Fruit fly (Drosophila melanogaster) whole organism, embryonic: ENCODE data around the gene CG12477.

Experiments
- Ada2b ChIP-seq: fragments of 200-800 bp; sonication (Bioruptor generic); IDR thresholded peaks from 2 replicates; pipeline ENCODE4 v1.3.6; 2022; ENCODE audit warnings: missing biosample characterization, missing genetic modification characterization
- CG10274 ChIP-seq: fragments of 200-800 bp; sonication (Bioruptor generic); optimal IDR thresholded peaks from 3 replicates; lab custom pipeline; 2017; ENCODE audit warnings: missing biosample characterization, mild to moderate bottlenecking, missing genetic modification characterization
- CG12744 ChIP-seq: fragments of 200-800 bp; sonication (Bioruptor generic); optimal IDR thresholded peaks from 2 replicates; lab custom pipeline; 2016; ENCODE audit warnings: missing biosample characterization, missing genetic modification characterization
- CG15479 ChIP-seq: fragments of 200-800 bp; sonication (Bioruptor generic); optimal IDR thresholded peaks from 3 replicates; lab custom pipeline; 2019; ENCODE audit warnings: missing biosample characterization, mild to moderate bottlenecking, missing genetic modification characterization, moderate library complexity
- CG15601 ChIP-seq: fragments of 200-800 bp; sonication (Bioruptor generic); optimal IDR thresholded peaks from 3 replicates; lab custom pipeline; 2019; ENCODE audit warnings: missing biosample characterization, mild to moderate bottlenecking, missing genetic modification characterization, moderate library complexity
- CG1832 ChIP-seq: fragments of 200-800 bp; sonication (Bioruptor generic); optimal IDR thresholded peaks from 2 replicates; lab custom pipeline; 2017; ENCODE audit warnings: missing biosample characterization, mild to moderate bottlenecking, missing genetic modification characterization, inconsistent platforms
- CG2202 ChIP-seq: fragments of 200-800 bp; sonication (Bioruptor generic); optimal IDR thresholded peaks from 2 replicates; lab custom pipeline; 2018; ENCODE audit warnings: missing biosample characterization, mild to moderate bottlenecking, missing genetic modification characterization
- CG2875 ChIP-seq: fragments of 200-800 bp; sonication (Bioruptor generic); optimal IDR thresholded peaks from 2 replicates; lab custom pipeline; 2017; ENCODE audit warnings: missing biosample characterization, mild to moderate bottlenecking, missing genetic modification characterization, missing genetic modification reagents
- CG2889 ChIP-seq: fragments of 200-800 bp; sonication (Bioruptor generic); IDR thresholded peaks from 3 replicates; pipeline ENCODE4 v1.3.6; 2022; ENCODE audit warnings: missing biosample characterization, missing genetic modification characterization
- CG3163 ChIP-seq: fragments of 200-800 bp; sonication (Bioruptor generic); optimal IDR thresholded peaks from 3 replicates; lab custom pipeline; 2016; ENCODE audit warnings: missing biosample characterization, missing genetic modification characterization
- CG32767 ChIP-seq: fragments of 200-800 bp; sonication (Bioruptor generic); IDR thresholded peaks from 2 replicates; pipeline ENCODE4 v1.3.6; 2022; ENCODE audit warnings: missing biosample characterization, missing genetic modification characterization
- CG33557 ChIP-seq: fragments of 200-800 bp; sonication (Bioruptor generic); optimal IDR thresholded peaks from 2 replicates; lab custom pipeline; 2019; ENCODE audit warnings: missing biosample characterization, mild to moderate bottlenecking, missing genetic modification characterization, moderate library complexity
- CG34376 ChIP-seq: fragments of 200-800 bp; sonication (Bioruptor generic); optimal IDR thresholded peaks from 2 replicates; lab custom pipeline; 2018; ENCODE audit warnings: missing biosample characterization, mild to moderate bottlenecking, missing genetic modification characterization
- CG3726 ChIP-seq: fragments of 200-800 bp; sonication (Bioruptor generic); IDR thresholded peaks from 3 replicates; pipeline ENCODE4, ENCODE4 v1.3.6; 2022; ENCODE audit warnings: missing biosample characterization, missing genetic modification characterization
- CG4360 ChIP-seq: fragments of 200-800 bp; sonication (Bioruptor generic); IDR thresholded peaks from 2 replicates; pipeline ENCODE4 v1.3.6; 2022; ENCODE audit warnings: missing biosample characterization, missing genetic modification characterization
- CG4707 ChIP-seq: fragments of 200-800 bp; sonication (Bioruptor generic); optimal IDR thresholded peaks from 2 replicates; lab custom pipeline; 2018; ENCODE audit warnings: missing biosample characterization, mild to moderate bottlenecking, missing genetic modification characterization, moderate library complexity
- CG6654 ChIP-seq: fragments of 200-800 bp; sonication (Bioruptor generic); optimal IDR thresholded peaks from 2 replicates; lab custom pipeline; 2017; ENCODE audit warnings: missing biosample characterization, mild to moderate bottlenecking, missing genetic modification characterization
- CG6689 ChIP-seq: fragments of 200-800 bp; sonication (Bioruptor generic); IDR thresholded peaks from 2 replicates; pipeline ENCODE4 v1.3.6; 2022; ENCODE audit warnings: missing biosample characterization, missing genetic modification characterization
- CG7271 ChIP-seq: fragments of 200-800 bp; sonication (Bioruptor generic); optimal IDR thresholded peaks from 2 replicates; lab custom pipeline; 2018; ENCODE audit warnings: missing biosample characterization, mild to moderate bottlenecking, missing genetic modification characterization, moderate library complexity
- CG7928 ChIP-seq: fragments of 200-800 bp; sonication (Bioruptor generic); optimal IDR thresholded peaks from 2 replicates; lab custom pipeline; 2017; ENCODE audit warnings: missing biosample characterization, mild to moderate bottlenecking, missing genetic modification characterization
- CG8478 ChIP-seq: fragments of >200 bp; optimal IDR thresholded peaks from 2 replicates; lab custom pipeline; 2018
- CG9797 ChIP-seq: fragments of 200-800 bp; sonication (Bioruptor generic); optimal IDR thresholded peaks from 3 replicates; lab custom pipeline; 2018; ENCODE audit warnings: missing biosample characterization, mild to moderate bottlenecking, missing genetic modification characterization
- CG9876 ChIP-seq: fragments of 200-800 bp; sonication (Bioruptor generic); optimal IDR thresholded peaks from 2 replicates; lab custom pipeline; 2016; ENCODE audit warnings: missing biosample characterization, missing genetic modification characterization
- CHES-1-like ChIP-seq: fragments of 200-800 bp; sonication (Bioruptor generic); optimal IDR thresholded peaks from 2 replicates; lab custom pipeline; 2016; ENCODE audit warnings: missing biosample characterization, missing genetic modification characterization
- Deaf1 ChIP-seq: fragments of 200-800 bp; optimal IDR thresholded peaks from 3 replicates; lab custom pipeline; 2019; ENCODE audit warnings: missing biosample characterization, mild to moderate bottlenecking, missing genetic modification characterization, moderate library complexity
- Dp ChIP-seq: fragments of 200-800 bp; sonication (Bioruptor generic); optimal IDR thresholded peaks from 2 replicates; lab custom pipeline; 2018; ENCODE audit warnings: missing biosample characterization, mild to moderate bottlenecking, missing genetic modification characterization, moderate library complexity
- HHEX ChIP-seq: fragments of 200-800 bp; sonication (Bioruptor generic); optimal IDR thresholded peaks from 3 replicates; lab custom pipeline; 2017; ENCODE audit warnings: missing biosample characterization, mild to moderate bottlenecking, missing genetic modification characterization, missing genetic modification reagents
- Lim3 ChIP-seq: fragments of 200-800 bp; sonication (Bioruptor generic); IDR thresholded peaks from 2 replicates; pipeline ENCODE4 v1.3.6; 2022; ENCODE audit warnings: missing biosample characterization, missing genetic modification characterization
- PHDP ChIP-seq: fragments of 200-800 bp; sonication (Bioruptor generic); optimal IDR thresholded peaks from 3 replicates; lab custom pipeline; 2018; ENCODE audit warnings: missing biosample characterization, mild to moderate bottlenecking, missing genetic modification characterization, moderate library complexity
- Ptx1 ChIP-seq: fragments of 200-800 bp; sonication (Bioruptor generic); IDR thresholded peaks from 2 replicates; pipeline ENCODE4 v1.3.6; 2022; ENCODE audit warnings: missing biosample characterization, missing genetic modification characterization
- abd-A ChIP-seq: fragments of 200-800 bp; sonication (Bioruptor generic); optimal IDR thresholded peaks from 3 replicates; lab custom pipeline; 2019; ENCODE audit warnings: missing biosample characterization, mild to moderate bottlenecking, missing genetic modification characterization, moderate library complexity
- ase ChIP-seq: fragments of 200-800 bp; sonication (Bioruptor generic); IDR thresholded peaks from 3 replicates; pipeline ENCODE4 v1.3.6; 2022; ENCODE audit warnings: missing biosample characterization, missing genetic modification characterization
- bab2 ChIP-seq: fragments of 200-800 bp; sonication (Bioruptor generic); optimal IDR thresholded peaks from 2 replicates; lab custom pipeline; 2016; ENCODE audit warnings: missing biosample characterization, missing genetic modification characterization
- bowl ChIP-seq: fragments of 200-800 bp; sonication (Bioruptor generic); IDR thresholded peaks from 2 replicates; pipeline ENCODE4 v1.3.6; 2022; ENCODE audit warnings: missing biosample characterization, missing genetic modification characterization
- caup ChIP-seq: fragments of 200-800 bp; sonication (Bioruptor generic); optimal IDR thresholded peaks from 3 replicates; lab custom pipeline; 2017; ENCODE audit warnings: missing biosample characterization, mild to moderate bottlenecking, missing genetic modification characterization, moderate library complexity; ENCODE audit not compliant: severe bottlenecking
- cg ChIP-seq: fragments of 200-800 bp; sonication (Bioruptor generic); optimal IDR thresholded peaks from 3 replicates; lab custom pipeline; 2019; ENCODE audit warnings: missing biosample characterization, mild to moderate bottlenecking, missing genetic modification characterization, moderate library complexity
- disco-r ChIP-seq: fragments of 200-800 bp; sonication (Bioruptor generic); optimal IDR thresholded peaks from 2 replicates; lab custom pipeline; 2016; ENCODE audit warnings: missing biosample characterization, missing genetic modification characterization
- fd102C ChIP-seq: fragments of 200-800 bp; sonication (Bioruptor generic); optimal IDR thresholded peaks from 2 replicates; lab custom pipeline; 2018; ENCODE audit warnings: missing biosample characterization, mild to moderate bottlenecking, missing genetic modification characterization, moderate library complexity
- mld ChIP-seq: fragments of 200-800 bp; sonication (Bioruptor generic); IDR thresholded peaks from 3 replicates; pipeline ENCODE4 v1.3.6; 2022; ENCODE audit warnings: missing biosample characterization, missing genetic modification characterization; ENCODE audit not compliant: partially characterized antibody
- nerfin-1 ChIP-seq: fragments of 200-800 bp; sonication (Bioruptor generic); optimal IDR thresholded peaks from 3 replicates; lab custom pipeline; 2019; ENCODE audit warnings: missing biosample characterization, mild to moderate bottlenecking, missing genetic modification characterization, moderate library complexity
- org-1 ChIP-seq: fragments of 200-800 bp; sonication (Bioruptor generic); optimal IDR thresholded peaks from 2 replicates; lab custom pipeline; 2017; ENCODE audit warnings: missing biosample characterization, missing genetic modification characterization
- rib ChIP-seq: fragments of 200-800 bp; sonication (Bioruptor generic); IDR thresholded peaks from 2 replicates; pipeline ENCODE4 v1.3.6; 2022; ENCODE audit warnings: missing biosample characterization, missing genetic modification characterization
- salm ChIP-seq: fragments of 200-800 bp; sonication (Bioruptor generic); optimal IDR thresholded peaks from 2 replicates; lab custom pipeline; 2018; ENCODE audit warnings: missing biosample characterization, mild to moderate bottlenecking, missing genetic modification characterization
- sc ChIP-seq, 3 experiments: fragments of >200 bp in 2 of 3; fragments of 200-800 bp in 1 of 3; sonication (Bioruptor generic) in 1 of 3; optimal IDR thresholded peaks; 2 replicates in 2 of 3; 3 replicates in 1 of 3; lab custom pipeline; 2017; ENCODE audit warnings: mild to moderate bottlenecking in 1 of 3, missing biosample characterization in 1 of 3, missing genetic modification characterization in 1 of 3, missing genetic modification reagents in 1 of 3
- seq ChIP-seq: fragments of 200-800 bp; sonication (Bioruptor generic); IDR thresholded peaks from 2 replicates; pipeline ENCODE4 v1.3.6; 2022; ENCODE audit warnings: missing biosample characterization, missing genetic modification characterization
- sisA ChIP-seq: fragments of 200-800 bp; sonication (Bioruptor generic); IDR thresholded peaks from 2 replicates; pipeline ENCODE4 v1.3.6; 2022; ENCODE audit warnings: missing biosample characterization, missing genetic modification characterization
- slbo ChIP-seq: fragments of 200-800 bp; sonication (Bioruptor generic); IDR thresholded peaks from 2 replicates; pipeline ENCODE4 v1.3.6; 2022; ENCODE audit warnings: missing biosample characterization, missing genetic modification characterization
- sna ChIP-seq: fragments of 200-800 bp; sonication (Bioruptor generic); IDR thresholded peaks from 2 replicates; pipeline ENCODE4 v1.3.6; 2022; ENCODE audit warnings: missing biosample characterization, missing genetic modification characterization; ENCODE audit not compliant: partially characterized antibody
- z ChIP-seq: fragments of 200-800 bp; sonication (Bioruptor generic); IDR thresholded peaks from 3 replicates; pipeline ENCODE4 v1.3.6; 2022; ENCODE audit warnings: missing biosample characterization, missing genetic modification characterization

The CG12477 gene

dm6 chr3L:18757079-18757815 is 34.2 kb upstream of the CG12477 start (continued):
- TF ChIP-seq fd102C (GFP tag; lab: Kevin White, UChicago): no peak
- no peak for TF ChIP-seq CG3726 (GFP tag; lab: Robert Waterston, UW)
- no peak for TF ChIP-seq CG6654
- TF ChIP-seq org-1 (GFP tag; lab: Kevin White, UChicago): no peak
- peak; percentile 93 for TF ChIP-seq cg (GFP tag; lab: Kevin White, UChicago)
- TF ChIP-seq HHEX: no peak
- TF ChIP-seq rib (GFP tag; lab: Robert Waterston, UW): no peak
- TF ChIP-seq sisA: no peak
- peak; percentile 6 for TF ChIP-seq CG3163
- no peak for TF ChIP-seq Dp
- TF ChIP-seq CG33557 (GFP tag; lab: Kevin White, UChicago): no peak
- TF ChIP-seq CG8478 (lab: Kevin White, UChicago): peak; percentile 54
- TF ChIP-seq CHES-1-like: no peak
- peak; percentile 8; the same call in 1 of the 2 replicates for TF ChIP-seq seq (GFP tag; lab: Robert Waterston, UW)
- no peak for TF ChIP-seq CG2875 (GFP tag; lab: Kevin White, UChicago)
- TF ChIP-seq CG34376 (GFP tag; lab: Kevin White, UChicago): peak; percentile 7
- TF ChIP-seq CG7928 (GFP tag; lab: Kevin White, UChicago): no peak
- TF ChIP-seq CG15479 (GFP tag; lab: Kevin White, UChicago): no peak
- no peak for TF ChIP-seq Ada2b (GFP tag; lab: Robert Waterston, UW)
- TF ChIP-seq salm (tag; lab: Kevin White, UChicago): no peak
- no peak for TF ChIP-seq CG9797 (GFP tag; lab: Kevin White, UChicago)
- no peak for TF ChIP-seq nerfin-1 (tag; lab: Kevin White, UChicago)
- TF ChIP-seq mld: no peak
- TF ChIP-seq CG9876 (GFP tag; lab: Kevin White, UChicago): no peak
- no peak for TF ChIP-seq CG2202 (tag; lab: Kevin White, UChicago)
- TF ChIP-seq caup: no peak
- TF ChIP-seq CG7271 (tag; lab: Kevin White, UChicago): no peak
- TF ChIP-seq CG2889 (GFP tag; lab: Robert Waterston, UW): no peak
- peak; percentile 52; the same call in 1 of the 2 replicates for TF ChIP-seq sna
- TF ChIP-seq sc (optimal IDR thresholded peaks at IDR 0.05; lab: Kevin White, UChicago): no peak
- TF ChIP-seq sc (GFP tag; optimal IDR thresholded peaks at IDR 0.05; lab: Kevin White, UChicago): no peak
- no peak for TF ChIP-seq PHDP (tag; lab: Kevin White, UChicago)
- TF ChIP-seq CG1832 (GFP tag; lab: Kevin White, UChicago): no peak
- no peak for TF ChIP-seq CG10274
- TF ChIP-seq ase (GFP tag; lab: Robert Waterston, UW): no peak
- no peak for TF ChIP-seq bab2 (GFP tag; lab: Kevin White, UChicago)
- TF ChIP-seq CG4360 (GFP tag; lab: Robert Waterston, UW): peak; percentile 77
- peak; percentile 79; the same call in 2 of the 3 replicates for TF ChIP-seq z
- TF ChIP-seq CG12744 (GFP tag; lab: Kevin White, UChicago): no peak
- TF ChIP-seq CG6689 (GFP tag; lab: Robert Waterston, UW): no peak
- TF ChIP-seq slbo (GFP tag; lab: Robert Waterston, UW): peak; percentile 27; the same call in 1 of the 2 replicates
- peak; percentile 80 for TF ChIP-seq Deaf1 (tag; lab: Kevin White, UChicago)
- TF ChIP-seq Ptx1 (GFP tag; lab: Robert Waterston, UW): no peak
- no peak for TF ChIP-seq CG15601
- no peak for TF ChIP-seq disco-r (GFP tag; lab: Kevin White, UChicago)
- TF ChIP-seq Lim3 (GFP tag; lab: Robert Waterston, UW): no peak
- no peak for TF ChIP-seq CG4707 (GFP tag; lab: Kevin White, UChicago)
- peak; percentile 77 for TF ChIP-seq abd-A (tag; lab: Kevin White, UChicago)
- TF ChIP-seq bowl (GFP tag; lab: Robert Waterston, UW): no peak
- TF ChIP-seq CG32767 (GFP tag; lab: Robert Waterston, UW): no peak
